Worm (Caenorhabditis elegans) whole organism, L4 larva: ENCODE measurements around the gene srw-33.
A peak's percentile ranks its signal among the peaks of the same experiment; 100 is the strongest.

Experiments
- F26F4.8 ChIP-seq: fragments of 200-800 bp; sonication (Bioruptor generic); conservative IDR thresholded peaks from 2 replicates; pipeline ENCODE4 v1.3.6; 2022; ENCODE audit warnings: missing genetic modification characterization, missing compliant biosample characterization
- F37D6.2 ChIP-seq: sonication (generic microtip); optimal IDR thresholded peaks from 2 replicates; lab custom pipeline; 2016; ENCODE audit warnings: mild to moderate bottlenecking, missing genetic modification characterization, missing compliant biosample characterization
- F49E8.2 ChIP-seq: sonication (generic microtip); optimal IDR thresholded peaks from 2 replicates; lab custom pipeline; 2016; ENCODE audit warnings: missing compliant biosample characterization, mild to moderate bottlenecking, missing genetic modification characterization, borderline replicate concordance
- Y105C5A.15 ChIP-seq: fragments of 200-800 bp; sonication (Bioruptor generic); IDR thresholded peaks from 2 replicates; pipeline ENCODE4 v1.3.6; 2022; ENCODE audit warnings: missing genetic modification characterization, missing compliant biosample characterization
- Y48G9A.11 ChIP-seq: fragments of 200-800 bp; sonication (Bioruptor generic); IDR thresholded peaks from 2 replicates; pipeline ENCODE4 v1.3.6; 2022; ENCODE audit warnings: missing genetic modification reagents, missing genetic modification characterization, missing compliant biosample characterization
- Y5F2A.4 ChIP-seq: fragments of 200-800 bp; sonication (Bioruptor generic); optimal IDR thresholded peaks from 2 replicates; lab custom pipeline; 2018; ENCODE audit warnings: mild to moderate bottlenecking, missing genetic modification characterization, missing compliant biosample characterization
- ZK546.5 ChIP-seq, 2 experiments: sonication (generic microtip); optimal IDR thresholded peaks; 2 replicates each; lab custom pipeline; 2017; ENCODE audit warnings: missing biosample characterization in 2 of 2, missing genetic modification characterization in 2 of 2
- aha-1 ChIP-seq: fragments of 150-350 bp; peaks from one replicate; lab custom pipeline; 2014; ENCODE audit warnings: missing biosample characterization, missing genetic modification characterization
- aly-2 ChIP-seq: sonication (generic microtip); optimal IDR thresholded peaks from 2 replicates; lab custom pipeline; 2018; ENCODE audit warnings: missing biosample characterization, missing genetic modification characterization
- arid-1 ChIP-seq: fragments of 200-800 bp; sonication (Bioruptor generic); conservative IDR thresholded peaks from 2 replicates; pipeline ENCODE4 v1.3.6; 2022; ENCODE audit warnings: missing genetic modification reagents, missing genetic modification characterization, missing compliant biosample characterization
- ceh-20 ChIP-seq: fragments of 200-800 bp; sonication (Bioruptor generic); IDR thresholded peaks from 2 replicates; pipeline ENCODE4 v1.3.6; 2022; ENCODE audit warnings: missing genetic modification reagents, missing genetic modification characterization, missing compliant biosample characterization
- ceh-62 ChIP-seq: sonication (generic microtip); optimal IDR thresholded peaks from 2 replicates; lab custom pipeline; 2017; ENCODE audit warnings: missing biosample characterization, missing genetic modification characterization
- ceh-82 ChIP-seq: sonication (generic microtip); optimal IDR thresholded peaks from 2 replicates; lab custom pipeline; 2017; ENCODE audit warnings: missing biosample characterization, missing genetic modification characterization
- ces-1 ChIP-seq: fragments of 150-350 bp; sonication (generic microtip); optimal IDR thresholded peaks from 4 replicates; lab custom pipeline; 2014; ENCODE audit warnings: missing biosample characterization, missing genetic modification reagents, missing genetic modification characterization
- cey-2 ChIP-seq: sonication (generic microtip); optimal IDR thresholded peaks from 3 replicates; lab custom pipeline; 2017; ENCODE audit warnings: missing genetic modification characterization, mild to moderate bottlenecking, missing compliant biosample characterization, antibody characterized with exemption, borderline replicate concordance; ENCODE audit not compliant: insufficient read depth
- daf-12 ChIP-seq: fragments of 150-350 bp; optimal IDR thresholded peaks from 2 replicates; lab custom pipeline; 2014; ENCODE audit warnings: missing biosample characterization, missing genetic modification reagents, missing genetic modification characterization
- daf-8 ChIP-seq: fragments of 200-800 bp; sonication (Bioruptor generic); IDR thresholded peaks from 2 replicates; pipeline ENCODE4 v1.3.6; 2022; ENCODE audit warnings: missing genetic modification characterization, missing compliant biosample characterization
- dmd-6 ChIP-seq: fragments of 200-800 bp; sonication (Bioruptor generic); IDR thresholded peaks from 2 replicates; pipeline ENCODE4 v1.3.6; 2022; ENCODE audit warnings: missing genetic modification reagents, missing genetic modification characterization, missing compliant biosample characterization
- dve-1 ChIP-seq: sonication (generic microtip); optimal IDR thresholded peaks from 2 replicates; lab custom pipeline; 2017; ENCODE audit warnings: antibody characterized with exemption, mild to moderate bottlenecking, missing genetic modification characterization, missing compliant biosample characterization; ENCODE audit not compliant: insufficient read depth
- egl-43 ChIP-seq: fragments of 200-800 bp; sonication (Bioruptor generic); IDR thresholded peaks from 2 replicates; pipeline ENCODE4 v1.3.6; 2022; ENCODE audit warnings: missing genetic modification reagents, missing genetic modification characterization, missing compliant biosample characterization
- fkh-10 ChIP-seq: fragments of 150-350 bp; optimal IDR thresholded peaks from 2 replicates; lab custom pipeline; 2014; ENCODE audit warnings: missing biosample characterization, missing genetic modification reagents, missing genetic modification characterization
- fos-1 ChIP-seq: fragments of 150-350 bp; optimal IDR thresholded peaks from 2 replicates; lab custom pipeline; 2014; ENCODE audit warnings: missing biosample characterization, missing genetic modification characterization
- gei-8 ChIP-seq: fragments of 200-800 bp; sonication (Bioruptor generic); optimal IDR thresholded peaks from 2 replicates; lab custom pipeline; 2018; ENCODE audit warnings: mild to moderate bottlenecking, missing genetic modification characterization, missing compliant biosample characterization
- hmg-1.1 ChIP-seq: fragments of 200-800 bp; sonication (Bioruptor generic); IDR thresholded peaks from 2 replicates; pipeline ENCODE4 v1.3.6; 2022; ENCODE audit warnings: missing genetic modification reagents, missing genetic modification characterization, missing compliant biosample characterization
- lim-7 ChIP-seq: fragments of 200-800 bp; sonication (Bioruptor generic); IDR thresholded peaks from 2 replicates; pipeline ENCODE4 v1.3.6; 2022; ENCODE audit warnings: missing genetic modification characterization, missing compliant biosample characterization
- lin-1 ChIP-seq: fragments of 200-800 bp; sonication (Bioruptor generic); IDR thresholded peaks from 2 replicates; pipeline ENCODE4 v1.3.6; 2022; ENCODE audit warnings: missing genetic modification reagents, missing genetic modification characterization, missing compliant biosample characterization
- lir-3 ChIP-seq: sonication (generic microtip); optimal IDR thresholded peaks from 2 replicates; lab custom pipeline; 2016; ENCODE audit warnings: mild to moderate bottlenecking, missing genetic modification characterization, missing compliant biosample characterization
- madf-5 ChIP-seq, 2 experiments: fragments of 200-800 bp; sonication (Bioruptor generic); IDR thresholded peaks; 2 replicates each; pipeline ENCODE4 v1.3.6; 2022; ENCODE audit warnings: missing compliant biosample characterization in 2 of 2, missing genetic modification characterization in 2 of 2
- madf-9 ChIP-seq: fragments of 200-800 bp; sonication (Bioruptor generic); conservative IDR thresholded peaks from 2 replicates; pipeline ENCODE4 v1.3.6; 2022; ENCODE audit warnings: missing genetic modification reagents, missing genetic modification characterization, missing compliant biosample characterization
- mdt-29 ChIP-seq: fragments of 200-800 bp; sonication (Bioruptor generic); IDR thresholded peaks from 2 replicates; pipeline ENCODE4 v1.3.6; 2022; ENCODE audit warnings: missing genetic modification reagents, missing genetic modification characterization, missing compliant biosample characterization
- nhr-10 ChIP-seq: fragments of 150-350 bp; optimal IDR thresholded peaks from 2 replicates; lab custom pipeline; 2014; ENCODE audit warnings: missing biosample characterization, missing genetic modification characterization
- nhr-28 ChIP-seq: fragments of 150-350 bp; optimal IDR thresholded peaks from 2 replicates; lab custom pipeline; 2014; ENCODE audit warnings: missing biosample characterization, missing genetic modification characterization
- nhr-48 ChIP-seq: sonication (generic microtip); optimal IDR thresholded peaks from 2 replicates; lab custom pipeline; 2016; ENCODE audit warnings: mild to moderate bottlenecking, missing genetic modification characterization, missing compliant biosample characterization
- nhr-77 ChIP-seq: fragments of 150-350 bp; optimal IDR thresholded peaks from 2 replicates; lab custom pipeline; 2014; ENCODE audit warnings: missing biosample characterization, missing genetic modification characterization
- sdz-12 ChIP-seq: fragments of 200-800 bp; sonication (Bioruptor generic); optimal IDR thresholded peaks from 2 replicates; lab custom pipeline; 2018; ENCODE audit warnings: mild to moderate bottlenecking, missing genetic modification characterization, missing compliant biosample characterization
- skn-1 ChIP-seq: fragments of 150-350 bp; optimal IDR thresholded peaks from 2 replicates; lab custom pipeline; 2014; ENCODE audit warnings: missing biosample characterization, missing genetic modification characterization
- snpc-1.2 ChIP-seq: fragments of 200-800 bp; sonication (Bioruptor generic); IDR thresholded peaks from 2 replicates; pipeline ENCODE4 v1.3.6; 2022; ENCODE audit warnings: missing genetic modification reagents, missing genetic modification characterization, missing compliant biosample characterization
- tra-1 ChIP-seq: fragments of 200-800 bp; sonication (Bioruptor generic); IDR thresholded peaks from 2 replicates; pipeline ENCODE4 v1.3.6; 2022; ENCODE audit warnings: missing genetic modification reagents, missing genetic modification characterization, missing compliant biosample characterization
- unc-130 ChIP-seq: sonication (generic microtip); optimal IDR thresholded peaks from 2 replicates; lab custom pipeline; 2016; ENCODE audit warnings: missing genetic modification reagents, missing genetic modification characterization, missing compliant biosample characterization
- unc-62 ChIP-seq, 3 experiments: fragments of 150-350 bp in 1 of 3; sonication (generic microtip); optimal IDR thresholded peaks in 2 of 3; peaks in 1 of 3; 1 replicate in 1 of 3; 2 replicates in 2 of 3; lab custom pipeline; 2014 to 2017; ENCODE audit warnings: missing biosample characterization in 3 of 3, missing genetic modification characterization in 3 of 3, missing genetic modification reagents in 3 of 3, missing genotype in 1 of 3
- vab-7 ChIP-seq: fragments of 200-800 bp; sonication (Bioruptor generic); IDR thresholded peaks from 2 replicates; pipeline ENCODE4 v1.3.6; 2022; ENCODE audit warnings: missing genetic modification reagents, missing genetic modification characterization, missing compliant biosample characterization
- zag-1 ChIP-seq: fragments of 150-350 bp; optimal IDR thresholded peaks from 2 replicates; lab custom pipeline; 2014; ENCODE audit warnings: missing biosample characterization, missing genetic modification characterization
- zfp-2 ChIP-seq: sonication (generic microtip); optimal IDR thresholded peaks from 2 replicates; lab custom pipeline; 2016; ENCODE audit warnings: mild to moderate bottlenecking, missing genetic modification characterization, missing compliant biosample characterization
- zfp-3 ChIP-seq: fragments of 200-800 bp; sonication (Bioruptor generic); conservative IDR thresholded peaks from 2 replicates; pipeline ENCODE4 v1.3.6; 2022; ENCODE audit warnings: missing genetic modification reagents, missing genetic modification characterization, missing compliant biosample characterization
- zip-11 ChIP-seq: fragments of 200-800 bp; sonication (Bioruptor generic); IDR thresholded peaks from 2 replicates; pipeline ENCODE4 v1.3.6; 2022; ENCODE audit warnings: missing genetic modification characterization, missing compliant biosample characterization
- zip-2 ChIP-seq: fragments of 150-350 bp; optimal IDR thresholded peaks from 2 replicates; lab custom pipeline; 2014; ENCODE audit warnings: missing biosample characterization, missing genetic modification characterization

The srw-33 gene

DNA sequence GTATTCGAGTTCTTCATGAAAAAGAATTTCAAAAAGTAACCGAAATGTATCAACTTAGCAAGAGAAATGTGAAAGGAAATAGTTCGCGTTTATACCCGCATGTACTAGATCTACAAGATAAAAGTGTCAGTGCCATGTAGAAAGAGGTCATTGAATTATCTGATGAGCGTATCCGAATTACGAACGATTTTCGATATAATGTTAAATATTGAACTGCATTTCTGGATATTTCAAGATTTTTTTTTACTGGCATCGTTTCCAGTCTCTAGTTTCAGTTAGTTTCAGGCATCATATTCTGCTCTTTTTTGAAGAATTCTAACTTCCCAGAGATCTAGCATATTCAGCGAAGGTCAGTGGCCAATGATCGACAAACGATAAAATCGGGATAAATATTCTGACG is 30.1 kb upstream of the srw-33 start, which contains the start of gene nhr-150:
Gene nhr-150 (minus strand): TSS at position 92 of the 400 bp plus-strand sequence.
- no peak for TF ChIP-seq F37D6.2
- TF ChIP-seq aha-1 (tag; lab: Kevin White, UChicago) = peak; percentile 92
- no peak for TF ChIP-seq ces-1 (GFP tag; lab: Kevin White, UChicago)
- no peak for TF ChIP-seq F26F4.8 (GFP tag; lab: Robert Waterston, UW)
- TF ChIP-seq, all 104 proteins: peak for 1

DNA sequence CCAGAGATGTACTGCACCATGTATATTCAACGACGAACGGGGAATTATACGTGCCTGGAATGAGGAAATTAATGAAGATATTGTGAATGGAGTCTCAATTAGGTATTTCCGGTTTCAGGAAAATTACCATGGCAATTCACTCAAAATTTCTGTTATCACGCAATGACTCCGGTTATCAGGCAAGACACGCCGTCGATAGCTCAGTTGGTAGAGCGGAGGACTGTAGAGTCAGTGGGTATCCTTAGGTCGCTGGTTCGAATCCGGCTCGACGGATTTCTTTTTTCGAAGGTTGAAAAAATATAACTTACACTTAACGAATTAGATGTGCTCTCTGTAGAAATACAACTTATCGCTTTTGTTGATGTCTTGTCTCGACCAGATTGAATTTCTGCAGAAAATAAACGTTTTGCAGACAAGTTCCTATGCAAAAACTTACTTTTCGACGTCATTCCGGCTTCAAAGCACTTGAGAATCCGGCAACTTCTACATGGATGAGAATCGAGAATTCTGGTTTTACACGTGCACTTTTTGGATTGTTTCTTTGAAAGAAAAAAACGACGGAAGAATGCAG is 29.3 kb upstream of the srw-33 start:
- TF ChIP-seq unc-62 (GFP tag; optimal IDR thresholded peaks at IDR 0.05 in 1 of 2; lab: Kevin White, UChicago) (peak in 1 of 2 experiments; percentile 64), unc-62 (tag; optimal IDR thresholded peaks at IDR 0.05; lab: Kevin White, UChicago) (no peak), vab-7 (GFP tag; lab: Robert Waterston, UW) (0 out of 2 replicates have a peak, but pooled peaks have one; percentile 34), zfp-3 (no peak), Y5F2A.4 (no peak), arid-1 (GFP tag; lab: Robert Waterston, UW) (0 out of 2 replicates have a peak, but pooled peaks have one; percentile 30), zag-1 (tag; lab: Kevin White, UChicago) (no peak), dve-1 (tag; lab: Kevin White, UChicago) (peak; percentile 7), lin-1 (GFP tag; lab: Robert Waterston, UW) (0 out of 2 replicates have a peak, but pooled peaks have one; percentile 43), lim-7 (GFP tag; lab: Robert Waterston, UW) (peak; percentile 64; the same call in 1 of the 2 replicates), madf-9 (0 out of 2 replicates have a peak, but pooled peaks have one; percentile 16), tra-1 (GFP tag; lab: Robert Waterston, UW) (0 out of 2 replicates have a peak, but pooled peaks have one; percentile 27), unc-130 (no peak), aha-1 (tag; lab: Kevin White, UChicago) (peak; percentile 91), cey-2 (tag; lab: Kevin White, UChicago) (no peak), egl-43 (GFP tag; lab: Robert Waterston, UW) (peak; percentile 62; the same call in 1 of the 2 replicates)

DNA sequence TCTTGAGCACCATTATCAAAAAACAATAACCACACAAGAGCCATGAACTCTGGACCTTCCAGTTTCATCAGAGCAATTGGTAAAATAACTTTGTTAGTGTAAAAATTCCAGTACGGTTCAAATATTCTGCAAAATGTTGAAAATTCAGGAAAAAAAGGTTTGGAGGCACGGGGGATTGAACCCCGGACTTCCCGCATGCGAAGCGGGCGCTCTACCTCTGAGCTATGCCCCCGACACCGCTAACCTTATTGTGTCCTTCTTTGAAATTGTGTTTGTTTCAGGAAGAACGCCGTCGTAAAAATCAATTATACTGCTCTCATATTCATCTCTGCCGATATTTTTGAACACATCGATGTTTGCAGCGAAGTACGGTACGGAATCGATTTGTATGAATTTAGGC is 28.5 kb upstream of the srw-33 start:
- TF ChIP-seq nhr-77 (no peak), nhr-28 (no peak), Y48G9A.11 (no peak; the same call in 1 of the 2 replicates), lir-3 (tag; lab: Kevin White, UChicago) (no peak), hmg-1.1 (GFP tag; lab: Robert Waterston, UW) (no peak), aha-1 (tag; lab: Kevin White, UChicago) (peak; percentile 14), nhr-48 (tag; lab: Kevin White, UChicago) (no peak), ceh-20 (GFP tag; lab: Robert Waterston, UW) (no peak), zip-11 (no peak), ceh-62 (no peak), nhr-10 (tag; lab: Kevin White, UChicago) (no peak), ZK546.5 (tag; optimal IDR thresholded peaks at IDR 0.05; lab: Kevin White, UChicago) (no peak), daf-8 (no peak), Y5F2A.4 (no peak), zip-2 (tag; lab: Kevin White, UChicago) (no peak), snpc-1.2 (0 out of 2 replicates have a peak, but pooled peaks have one; percentile 51), mdt-29 (GFP tag; lab: Robert Waterston, UW) (no peak), fkh-10 (GFP tag; lab: Kevin White, UChicago) (no peak), fos-1 (tag; lab: Kevin White, UChicago) (no peak), F49E8.2 (tag; lab: Kevin White, UChicago) (no peak), gei-8 (GFP tag; lab: Kevin White, UChicago) (peak; percentile 42), daf-12 (no peak), skn-1 (tag; lab: Kevin White, UChicago) (no peak), madf-5 (GFP tag; IDR thresholded peaks at IDR 0.05; lab: Robert Waterston, UW) (peak in 1 of 2 experiments; percentile 32; a peak in 1 of 4 replicates), dve-1 (tag; lab: Kevin White, UChicago) (peak; percentile 21), zfp-2 (tag; lab: Kevin White, UChicago) (no peak), Y105C5A.15 (GFP tag; lab: Robert Waterston, UW) (no peak), dmd-6 (no peak), aly-2 (tag; lab: Kevin White, UChicago) (no peak), ceh-82 (tag; lab: Kevin White, UChicago) (no peak), sdz-12 (GFP tag; lab: Kevin White, UChicago) (no peak), F26F4.8 (GFP tag; lab: Robert Waterston, UW) (0 out of 2 replicates have a peak, but pooled peaks have one; percentile 10), madf-9 (no peak)
